Fruit fly (Drosophila melanogaster) whole organism, embryonic: ENCODE measurements around the gene ddbt.

Experiments
- ATbp ChIP-seq: fragments of 200-800 bp; sonication (Bioruptor generic); optimal IDR thresholded peaks from 2 replicates; lab custom pipeline; 2017; ENCODE audit warnings: missing biosample characterization, mild to moderate bottlenecking, missing genetic modification characterization, missing genetic modification reagents
- BtbVII ChIP-seq: fragments of 200-800 bp; sonication (Bioruptor generic); optimal IDR thresholded peaks from 3 replicates; lab custom pipeline; 2017; ENCODE audit warnings: missing biosample characterization, mild to moderate bottlenecking, missing genetic modification characterization
- CG10321 ChIP-seq: fragments of 200-800 bp; sonication (Bioruptor generic); IDR thresholded peaks from 2 replicates; pipeline ENCODE4 v1.3.6; 2022; ENCODE audit warnings: missing biosample characterization, missing genetic modification characterization
- CG11398 ChIP-seq: fragments of 200-800 bp; sonication (Bioruptor generic); optimal IDR thresholded peaks from 2 replicates; lab custom pipeline; 2016; ENCODE audit warnings: missing biosample characterization, missing genetic modification characterization
- CG11696 ChIP-seq: fragments of 200-800 bp; sonication (Bioruptor generic); IDR thresholded peaks from 2 replicates; pipeline ENCODE4 v1.3.6; 2022; ENCODE audit warnings: missing biosample characterization, missing genetic modification characterization
- CG1233 ChIP-seq: fragments of 200-800 bp; sonication (Bioruptor generic); optimal IDR thresholded peaks from 4 replicates; lab custom pipeline; 2018; ENCODE audit warnings: missing biosample characterization, mild to moderate bottlenecking, missing genetic modification characterization
- CG12391 ChIP-seq: fragments of 200-800 bp; sonication (Bioruptor generic); optimal IDR thresholded peaks from 3 replicates; lab custom pipeline; 2018; ENCODE audit warnings: missing biosample characterization, mild to moderate bottlenecking, missing genetic modification characterization, moderate library complexity
- CG12769 ChIP-seq: fragments of 200-800 bp; sonication (Bioruptor generic); optimal IDR thresholded peaks from 2 replicates; lab custom pipeline; 2019; ENCODE audit warnings: missing biosample characterization, mild to moderate bottlenecking, missing genetic modification characterization, moderate library complexity
- CG15514 ChIP-seq: fragments of 200-800 bp; sonication (Bioruptor generic); optimal IDR thresholded peaks from 3 replicates; lab custom pipeline; 2017; ENCODE audit warnings: missing biosample characterization, missing genetic modification characterization, mild to moderate bottlenecking, moderate library complexity, missing genetic modification reagents
- CG17186 ChIP-seq: fragments of 200-800 bp; sonication (Bioruptor generic); optimal IDR thresholded peaks from 3 replicates; lab custom pipeline; 2017; ENCODE audit warnings: missing biosample characterization, missing genetic modification reagents, missing genetic modification characterization
- CG17361 ChIP-seq: fragments of 200-800 bp; sonication (Bioruptor generic); IDR thresholded peaks from 3 replicates; pipeline ENCODE4 v1.3.6; 2022; ENCODE audit warnings: missing biosample characterization, missing genetic modification characterization
- CG2712 ChIP-seq: fragments of 200-800 bp; optimal IDR thresholded peaks from 3 replicates; lab custom pipeline; 2019; ENCODE audit warnings: missing biosample characterization, mild to moderate bottlenecking, missing genetic modification characterization, moderate library complexity
- CG2875 ChIP-seq: fragments of 200-800 bp; sonication (Bioruptor generic); optimal IDR thresholded peaks from 2 replicates; lab custom pipeline; 2017; ENCODE audit warnings: missing biosample characterization, mild to moderate bottlenecking, missing genetic modification characterization, missing genetic modification reagents
- CG32767 ChIP-seq: fragments of 200-800 bp; sonication (Bioruptor generic); IDR thresholded peaks from 2 replicates; pipeline ENCODE4 v1.3.6; 2022; ENCODE audit warnings: missing biosample characterization, missing genetic modification characterization
- CG34422 ChIP-seq: fragments of 200-800 bp; sonication (Bioruptor generic); IDR thresholded peaks from 3 replicates; pipeline ENCODE4 v1.3.6; 2022; ENCODE audit warnings: missing biosample characterization, missing genetic modification characterization
- CG4360 ChIP-seq: fragments of 200-800 bp; sonication (Bioruptor generic); IDR thresholded peaks from 2 replicates; pipeline ENCODE4 v1.3.6; 2022; ENCODE audit warnings: missing biosample characterization, missing genetic modification characterization
- CG6683 ChIP-seq: fragments of 200-800 bp; sonication (Bioruptor generic); optimal IDR thresholded peaks from 2 replicates; lab custom pipeline; 2017; ENCODE audit warnings: missing biosample characterization, mild to moderate bottlenecking, missing genetic modification characterization, missing genetic modification reagents
- CG6689 ChIP-seq: fragments of 200-800 bp; sonication (Bioruptor generic); IDR thresholded peaks from 2 replicates; pipeline ENCODE4 v1.3.6; 2022; ENCODE audit warnings: missing biosample characterization, missing genetic modification characterization
- CG6765 ChIP-seq: fragments of 200-800 bp; sonication (Bioruptor generic); optimal IDR thresholded peaks from 3 replicates; lab custom pipeline; 2017; ENCODE audit warnings: missing biosample characterization, mild to moderate bottlenecking, missing genetic modification characterization
- CG6813 ChIP-seq: fragments of 200-800 bp; sonication (Bioruptor generic); optimal IDR thresholded peaks from 2 replicates; lab custom pipeline; 2017; ENCODE audit warnings: missing biosample characterization, missing genetic modification characterization, mild to moderate bottlenecking, moderate library complexity, missing genetic modification reagents
- CG7928 ChIP-seq: fragments of 200-800 bp; sonication (Bioruptor generic); optimal IDR thresholded peaks from 2 replicates; lab custom pipeline; 2017; ENCODE audit warnings: missing biosample characterization, mild to moderate bottlenecking, missing genetic modification characterization
- CG7987 ChIP-seq: fragments of 200-800 bp; sonication (Bioruptor generic); optimal IDR thresholded peaks from 2 replicates; lab custom pipeline; 2018; ENCODE audit warnings: missing biosample characterization, mild to moderate bottlenecking, missing genetic modification characterization, moderate library complexity
- Dip3 ChIP-seq: fragments of 200-800 bp; sonication (Bioruptor generic); optimal IDR thresholded peaks from 3 replicates; lab custom pipeline; 2016; ENCODE audit warnings: missing biosample characterization, missing genetic modification characterization
- E2f2 ChIP-seq: fragments of 200-800 bp; sonication (Bioruptor generic); IDR thresholded peaks from 2 replicates; pipeline ENCODE4 v1.3.6; 2022; ENCODE audit warnings: missing biosample characterization, missing genetic modification characterization
- Elba2 ChIP-seq: fragments of 200-800 bp; sonication (Bioruptor generic); optimal IDR thresholded peaks from 3 replicates; lab custom pipeline; 2016; ENCODE audit warnings: missing biosample characterization, missing genetic modification characterization
- Gug ChIP-seq: fragments of 200-800 bp; sonication (Bioruptor generic); IDR thresholded peaks from 4 replicates; pipeline ENCODE4 v1.3.6; 2022; ENCODE audit warnings: missing biosample characterization, missing genetic modification characterization
- H15 ChIP-seq: fragments of 200-800 bp; sonication (Bioruptor generic); IDR thresholded peaks from 3 replicates; pipeline ENCODE4 v1.3.6; 2022; ENCODE audit warnings: missing biosample characterization, missing genetic modification characterization
- HLH4C ChIP-seq: fragments of 200-800 bp; sonication (Bioruptor generic); IDR thresholded peaks from 3 replicates; pipeline ENCODE4 v1.3.6; 2022; ENCODE audit warnings: missing biosample characterization, missing genetic modification characterization; ENCODE audit not compliant: partially characterized antibody
- MESR4 ChIP-seq: fragments of 200-800 bp; sonication (Bioruptor generic); optimal IDR thresholded peaks from 2 replicates; lab custom pipeline; 2018; ENCODE audit warnings: missing biosample characterization, mild to moderate bottlenecking, missing genetic modification characterization, moderate library complexity
- Myb ChIP-seq: fragments of 200-800 bp; sonication (Bioruptor generic); optimal IDR thresholded peaks from 2 replicates; lab custom pipeline; 2016; ENCODE audit warnings: missing biosample characterization, missing genetic modification characterization
- Neu2 ChIP-seq: fragments of 200-800 bp; sonication (Bioruptor generic); optimal IDR thresholded peaks from 3 replicates; lab custom pipeline; 2016; ENCODE audit warnings: missing biosample characterization, missing genetic modification characterization, borderline replicate concordance
- Oaz ChIP-seq: fragments of 200-800 bp; sonication (Bioruptor generic); IDR thresholded peaks from 2 replicates; pipeline ENCODE4 v1.3.6; 2022; ENCODE audit warnings: missing biosample characterization, missing genetic modification characterization
- Pdp1 ChIP-seq, 2 experiments: fragments of 200-800 bp; sonication (Bioruptor generic); optimal IDR thresholded peaks; 3 replicates each; lab custom pipeline; 2016; ENCODE audit warnings: missing biosample characterization in 2 of 2, missing genetic modification characterization in 2 of 2, mild to moderate bottlenecking in 1 of 2, moderate library complexity in 1 of 2
- Sox102F ChIP-seq: fragments of 200-800 bp; sonication (Bioruptor generic); optimal IDR thresholded peaks from 2 replicates; lab custom pipeline; 2018; ENCODE audit warnings: missing biosample characterization, mild to moderate bottlenecking, missing genetic modification characterization, moderate library complexity
- Xbp1 ChIP-seq: fragments of 200-800 bp; sonication (Bioruptor generic); optimal IDR thresholded peaks from 3 replicates; lab custom pipeline; 2016; ENCODE audit warnings: missing biosample characterization, mild to moderate bottlenecking, missing genetic modification characterization
- YL-1 ChIP-seq: fragments of 200-800 bp; sonication (Bioruptor generic); optimal IDR thresholded peaks from 3 replicates; lab custom pipeline; 2017; ENCODE audit warnings: missing biosample characterization, mild to moderate bottlenecking, missing genetic modification characterization
- dan ChIP-seq: fragments of 200-800 bp; sonication (Bioruptor generic); IDR thresholded peaks from 2 replicates; pipeline ENCODE4 v1.3.6; 2022; ENCODE audit warnings: missing biosample characterization, missing genetic modification characterization
- emc ChIP-seq: fragments of 200-800 bp; sonication (Bioruptor generic); optimal IDR thresholded peaks from 2 replicates; lab custom pipeline; 2016; ENCODE audit warnings: missing biosample characterization, missing genetic modification characterization
- gt ChIP-seq: fragments of 200-800 bp; sonication (Bioruptor generic); IDR thresholded peaks from 2 replicates; pipeline ENCODE4 v1.3.6; 2022; ENCODE audit warnings: missing biosample characterization, missing genetic modification characterization
- her ChIP-seq: fragments of 200-800 bp; sonication (Bioruptor generic); optimal IDR thresholded peaks from 2 replicates; lab custom pipeline; 2016; ENCODE audit warnings: missing biosample characterization, missing genetic modification characterization
- jigr1 ChIP-seq: fragments of 200-800 bp; sonication (Bioruptor generic); IDR thresholded peaks from 3 replicates; pipeline ENCODE4 v1.3.6; 2022; ENCODE audit warnings: missing biosample characterization, missing genetic modification characterization
- kah ChIP-seq: fragments of 200-800 bp; sonication (Bioruptor generic); optimal IDR thresholded peaks from 2 replicates; lab custom pipeline; 2018; ENCODE audit warnings: missing biosample characterization, mild to moderate bottlenecking, missing genetic modification characterization
- kni ChIP-seq: fragments of 200-800 bp; sonication (Bioruptor generic); optimal IDR thresholded peaks from 3 replicates; lab custom pipeline; 2017; ENCODE audit warnings: mild to moderate bottlenecking, missing biosample characterization, missing genetic modification reagents, missing genetic modification characterization
- knrl ChIP-seq: fragments of 200-800 bp; sonication (Bioruptor generic); IDR thresholded peaks from 3 replicates; pipeline ENCODE4 v1.3.6; 2022; ENCODE audit warnings: missing biosample characterization, missing genetic modification characterization; ENCODE audit not compliant: partially characterized antibody
- mirr ChIP-seq: fragments of 200-800 bp; sonication (Bioruptor generic); optimal IDR thresholded peaks from 3 replicates; lab custom pipeline; 2018; ENCODE audit warnings: missing biosample characterization, mild to moderate bottlenecking, missing genetic modification characterization
- sob ChIP-seq: fragments of 200-800 bp; sonication (Bioruptor generic); IDR thresholded peaks from 2 replicates; pipeline ENCODE4 v1.3.6; 2022; ENCODE audit warnings: missing biosample characterization, missing genetic modification characterization
- tll ChIP-seq, 2 experiments: fragments of 200-800 bp in 1 of 2; fragments of >200 bp in 1 of 2; sonication (Bioruptor generic) in 1 of 2; optimal IDR thresholded peaks; 2 replicates each; lab custom pipeline; 2017 to 2019; ENCODE audit warnings: missing biosample characterization in 2 of 2, missing genetic modification characterization in 2 of 2, mild to moderate bottlenecking in 1 of 2, moderate library complexity in 1 of 2
- twi ChIP-seq: fragments of 200-800 bp; optimal IDR thresholded peaks from 2 replicates; lab custom pipeline; 2019; ENCODE audit warnings: missing biosample characterization, mild to moderate bottlenecking, missing genetic modification characterization, moderate library complexity
- yki ChIP-seq: fragments of >200 bp; optimal IDR thresholded peaks from 3 replicates; lab custom pipeline; 2018

ddbt gene

DNA sequence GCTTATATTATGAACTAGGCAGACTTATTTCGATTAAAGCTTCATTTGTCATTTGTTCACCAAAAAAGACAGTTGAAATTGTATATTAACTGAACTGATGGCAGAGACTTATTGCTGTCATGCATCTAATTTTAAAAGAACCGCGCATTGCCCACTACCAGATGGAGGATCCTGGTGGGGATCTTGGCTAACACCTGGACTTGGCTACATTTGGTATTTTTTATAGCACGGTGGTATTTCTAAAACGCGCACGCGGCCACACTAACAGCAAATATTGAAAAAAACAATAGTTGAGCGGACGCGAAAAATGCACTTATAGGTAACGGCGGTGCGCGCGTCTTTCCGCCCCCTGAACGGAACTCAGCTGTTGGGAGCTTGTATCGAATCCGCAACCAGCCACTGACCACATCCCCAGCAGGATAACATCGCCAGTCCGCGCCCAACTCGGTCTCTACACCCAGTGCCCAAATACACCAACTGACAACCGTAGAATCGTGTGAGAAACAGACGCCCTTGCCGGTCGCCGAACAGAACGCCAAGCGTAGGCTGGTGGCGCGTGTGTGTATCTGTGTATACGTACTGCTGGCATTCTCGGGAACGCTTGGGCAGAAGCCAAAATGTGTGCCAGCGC, 24.6 kb upstream of the ddbt start (continued):
- peak; percentile 18 for TF ChIP-seq ATbp (GFP tag; lab: Kevin White, UChicago)
- peak; percentile 89 for TF ChIP-seq CG32767
- TF ChIP-seq H15 (GFP tag; lab: Robert Waterston, UW), result 0 out of 3 replicates have a peak, but pooled peaks have one; percentile 6
- TF ChIP-seq CG1233 (GFP tag; lab: Kevin White, UChicago), result peak; percentile 25
- peak; percentile 74 for TF ChIP-seq CG15514 (GFP tag; lab: Kevin White, UChicago)
- TF ChIP-seq her, result peak; percentile 63
- TF ChIP-seq yki (lab: Kevin White, UChicago), result no peak
- peak; percentile 34 for TF ChIP-seq CG12391 (tag; lab: Kevin White, UChicago)
- TF ChIP-seq Sox102F, result no peak
- TF ChIP-seq CG4360 (GFP tag; lab: Robert Waterston, UW), result peak; percentile 9
- no peak for TF ChIP-seq emc (GFP tag; lab: Kevin White, UChicago)
- TF ChIP-seq CG10321 (GFP tag; lab: Robert Waterston, UW), result no peak
- TF ChIP-seq CG11696 (GFP tag; lab: Robert Waterston, UW), result no peak
- TF ChIP-seq Gug, result no peak
- TF ChIP-seq jigr1, result no peak
- peak; percentile 28 for TF ChIP-seq Dip3 (GFP tag; lab: Kevin White, UChicago)
- TF ChIP-seq CG17361, result peak; percentile 40; the same call in 1 of the 3 replicates
- no peak for TF ChIP-seq BtbVII (GFP tag; lab: Kevin White, UChicago)
- peak; percentile 83; the same call in 1 of the 3 replicates for TF ChIP-seq CG34422 (GFP tag; lab: Robert Waterston, UW)
- no peak for TF ChIP-seq CG2875
- TF ChIP-seq kni (GFP tag; lab: Kevin White, UChicago), result peak; percentile 56
- TF ChIP-seq Neu2 (GFP tag; lab: Kevin White, UChicago), result peak; percentile 34
- TF ChIP-seq knrl, result peak; percentile 42; the same call in 2 of the 3 replicates
- peak; percentile 96 for TF ChIP-seq E2f2 (GFP tag; lab: Robert Waterston, UW)
- TF ChIP-seq CG11398 (GFP tag; lab: Kevin White, UChicago), result no peak
- TF ChIP-seq mirr (GFP tag; lab: Kevin White, UChicago), result no peak
- no peak for TF ChIP-seq gt (GFP tag; lab: Robert Waterston, UW)
- peak in 1 of 2 experiments; percentile 49 for TF ChIP-seq tll (GFP tag; optimal IDR thresholded peaks at IDR 0.05; lab: Kevin White, UChicago)
- no peak for TF ChIP-seq Oaz (GFP tag; lab: Robert Waterston, UW)
- TF ChIP-seq Pdp1 (GFP tag; optimal IDR thresholded peaks at IDR 0.05; lab: Kevin White, UChicago), result peak in 1 of 2 experiments; percentile 86
- TF ChIP-seq CG17186 (GFP tag; lab: Kevin White, UChicago), result peak; percentile 75
- no peak for TF ChIP-seq kah
- TF ChIP-seq Elba2 (GFP tag; lab: Kevin White, UChicago), result peak; percentile 59
- peak; percentile 68 for TF ChIP-seq YL-1 (GFP tag; lab: Kevin White, UChicago)
- TF ChIP-seq CG6765 (GFP tag; lab: Kevin White, UChicago), result no peak
- TF ChIP-seq Myb (GFP tag; lab: Kevin White, UChicago), result peak; percentile 74
- peak; percentile 34 for TF ChIP-seq CG6813 (GFP tag; lab: Kevin White, UChicago)
- peak; percentile 52 for TF ChIP-seq twi (tag; lab: Kevin White, UChicago)
- TF ChIP-seq CG7987 (GFP tag; lab: Kevin White, UChicago), result peak; percentile 38
- 0 out of 2 replicates have a peak, but pooled peaks have one; percentile 27 for TF ChIP-seq CG6689
- TF ChIP-seq CG2712, result peak; percentile 38
- TF ChIP-seq MESR4 (GFP tag; lab: Kevin White, UChicago), result peak; percentile 82
- TF ChIP-seq CG12769 (tag; lab: Kevin White, UChicago), result peak; percentile 86
- peak; percentile 16 for TF ChIP-seq CG7928 (GFP tag; lab: Kevin White, UChicago)
- peak; percentile 18 for TF ChIP-seq CG6683
- TF ChIP-seq dan (GFP tag; lab: Robert Waterston, UW), result no peak
- peak; percentile 41 for TF ChIP-seq sob
- 0 out of 3 replicates have a peak, but pooled peaks have one; percentile 7 for TF ChIP-seq HLH4C (GFP tag; lab: Robert Waterston, UW)
- no peak for TF ChIP-seq Xbp1
